Fruit fly (Drosophila melanogaster): ENCODE results near the gene CG7910.

Gene CG7910

DNA sequence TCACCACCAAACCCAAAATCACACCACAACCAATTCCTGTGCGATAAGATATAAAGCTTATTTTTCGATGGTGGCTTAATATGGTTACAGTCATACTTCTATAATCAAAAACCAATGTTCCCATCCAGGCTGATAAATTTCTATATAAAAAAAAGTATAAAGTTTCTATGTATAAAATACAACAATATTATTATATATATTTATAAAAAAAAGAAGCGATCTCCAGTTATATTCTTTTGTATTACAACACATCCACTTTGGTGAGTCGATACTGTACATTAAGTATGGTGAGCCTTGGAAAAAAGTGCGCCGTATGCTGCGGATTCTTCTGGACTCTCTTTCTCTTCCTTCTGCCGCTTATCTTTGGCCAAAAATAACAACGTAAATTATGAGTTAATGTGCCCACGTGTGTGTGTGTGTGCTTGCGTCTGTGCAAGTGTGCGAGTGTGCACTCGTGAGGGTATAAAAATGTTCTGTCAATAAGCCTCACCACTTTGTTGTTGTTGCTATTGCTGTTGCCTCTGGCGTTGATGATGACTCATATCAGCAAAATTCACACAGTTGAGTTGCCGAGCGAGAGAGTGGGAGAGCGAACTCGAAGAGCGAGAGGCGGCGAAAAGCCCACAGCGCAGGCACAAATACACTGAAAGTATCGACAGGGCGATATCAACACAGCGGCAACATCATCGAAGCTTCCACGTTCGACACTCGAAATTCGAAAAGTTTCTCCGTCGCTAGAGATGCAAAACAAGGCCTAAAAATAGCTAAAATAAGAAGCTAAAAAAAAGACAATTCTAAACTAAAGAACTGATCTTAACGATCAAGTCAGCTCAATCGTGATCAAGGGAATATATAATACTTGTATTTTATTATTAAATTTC lies 32.6 kb downstream of the CG7910 start (continued):
- peak; percentile 36 for TF ChIP-seq hbn (GFP tag; IDR thresholded peaks at IDR 0.05; ENCODE audit: partially characterized antibody)
- TF ChIP-seq fd96Cb (tag; optimal IDR thresholded peaks at IDR 0.05), result peak; percentile 66
- no peak for TF ChIP-seq CG3726 (GFP tag; IDR thresholded peaks at IDR 0.05)
- TF ChIP-seq aop (GFP tag; IDR thresholded peaks at IDR 0.05), result no peak
- TF ChIP-seq CG34376 (GFP tag; optimal IDR thresholded peaks at IDR 0.05), result peak; percentile 83
- TF ChIP-seq pzg (GFP tag; optimal IDR thresholded peaks at IDR 0.05), result no peak
- TF ChIP-seq CG6854 (GFP tag; optimal IDR thresholded peaks at IDR 0.05), result peak; percentile 45
- TF ChIP-seq CG16863 (GFP tag; optimal IDR thresholded peaks at IDR 0.05), result no peak
- no peak for TF ChIP-seq sima (GFP tag; optimal IDR thresholded peaks at IDR 0.05)
- no peak for TF ChIP-seq CG1792 (GFP tag; optimal IDR thresholded peaks at IDR 0.05)
- no peak; the same call in 2 of the 3 replicates for TF ChIP-seq so (GFP tag; IDR thresholded peaks at IDR 0.05)
- no peak; the same call in 1 of the 2 replicates for TF ChIP-seq stc (GFP tag; IDR thresholded peaks at IDR 0.05)
- TF ChIP-seq Oli (tag; optimal IDR thresholded peaks at IDR 0.05), result peak; percentile 64
- no peak for TF ChIP-seq ash1 (GFP tag; optimal IDR thresholded peaks at IDR 0.05)
- TF ChIP-seq pita (GFP tag; optimal IDR thresholded peaks at IDR 0.05), result no peak
- no peak for TF ChIP-seq psq (GFP tag; optimal IDR thresholded peaks at IDR 0.05)
- TF ChIP-seq ATbp (GFP tag; optimal IDR thresholded peaks at IDR 0.05), result peak; percentile 39
- TF ChIP-seq Chrac-16 (GFP tag; optimal IDR thresholded peaks at IDR 0.05), result peak; percentile 15
- TF ChIP-seq CG15011 (GFP tag; optimal IDR thresholded peaks at IDR 0.05), result peak; percentile 28
- TF ChIP-seq NfI (GFP tag; optimal IDR thresholded peaks at IDR 0.05), result peak; percentile 60
- no peak for TF ChIP-seq CG30431 (GFP tag; optimal IDR thresholded peaks at IDR 0.05)
- peak; percentile 58 for TF ChIP-seq sisA (GFP tag; IDR thresholded peaks at IDR 0.05)
- peak; percentile 69 for TF ChIP-seq sob (GFP tag; IDR thresholded peaks at IDR 0.05)
- TF ChIP-seq CG12744 (GFP tag; optimal IDR thresholded peaks at IDR 0.05), result no peak
- TF ChIP-seq CG7963 (GFP tag; IDR thresholded peaks at IDR 0.05; ENCODE audit: partially characterized antibody), result no peak
- peak; percentile 51 for TF ChIP-seq CG15479 (GFP tag; optimal IDR thresholded peaks at IDR 0.05)
- no peak for TF ChIP-seq ems (GFP tag; optimal IDR thresholded peaks at IDR 0.05)
- TF ChIP-seq Sry-β (GFP tag; optimal IDR thresholded peaks at IDR 0.05), result peak; percentile 89
- no peak for TF ChIP-seq NC2β (GFP tag; optimal IDR thresholded peaks at IDR 0.05)
- peak; percentile 28 for TF ChIP-seq dmrt11E (tag; optimal IDR thresholded peaks at IDR 0.05)
- peak; percentile 60 for TF ChIP-seq HmgZ (tag; optimal IDR thresholded peaks at IDR 0.05)
- peak; percentile 89 for TF ChIP-seq mirr (GFP tag; optimal IDR thresholded peaks at IDR 0.05)
- TF ChIP-seq CG2202 (tag; optimal IDR thresholded peaks at IDR 0.05), result no peak
- peak; percentile 77 for TF ChIP-seq CG3281 (GFP tag; optimal IDR thresholded peaks at IDR 0.05)
- no peak for TF ChIP-seq CG12942 (GFP tag; optimal IDR thresholded peaks at IDR 0.05)
- TF ChIP-seq Rfx (GFP tag; IDR thresholded peaks at IDR 0.05), result peak; percentile 74
- TF ChIP-seq Atf3 (GFP tag; optimal IDR thresholded peaks at IDR 0.05), result peak; percentile 54
- TF ChIP-seq Sox102F (GFP tag; optimal IDR thresholded peaks at IDR 0.05), result peak; percentile 78
- TF ChIP-seq chif (GFP tag; optimal IDR thresholded peaks at IDR 0.05), result no peak
- no peak for TF ChIP-seq Neu2 (GFP tag; optimal IDR thresholded peaks at IDR 0.05; ENCODE audit: borderline replicate concordance)
- no peak for TF ChIP-seq CG3163 (GFP tag; optimal IDR thresholded peaks at IDR 0.05)
- peak; percentile 5; the same call in 1 of the 2 replicates for TF ChIP-seq CG11247 (GFP tag; IDR thresholded peaks at IDR 0.05)
- no peak for TF ChIP-seq YL-1 (GFP tag; optimal IDR thresholded peaks at IDR 0.05)
- peak; percentile 56 for TF ChIP-seq CG10366 (GFP tag; IDR thresholded peaks at IDR 0.05)
- peak; percentile 5 for TF ChIP-seq CG10431 (GFP tag; optimal IDR thresholded peaks at IDR 0.05)
- TF ChIP-seq ap (GFP tag; IDR thresholded peaks at IDR 0.05), result peak; percentile 38; the same call in 1 of the 2 replicates
- peak; percentile 64 for TF ChIP-seq CG32772 (GFP tag; IDR thresholded peaks at IDR 0.05)
- TF ChIP-seq mam (GFP tag; optimal IDR thresholded peaks at IDR 0.05), result no peak
- no peak for TF ChIP-seq CG9797 (GFP tag; optimal IDR thresholded peaks at IDR 0.05)
